Fruit fly (Drosophila melanogaster) whole organism, adult: ENCODE results near the gene PH4alphaNE1.

Experiments used
- CG11617 ChIP-seq: fragments of 200-800 bp; sonication (Bioruptor generic); optimal IDR thresholded peaks from 2 replicates; lab custom pipeline; 2017; ENCODE audit warnings: mild to moderate bottlenecking, missing biosample characterization, missing genetic modification reagents, missing genetic modification characterization
- CG12768 ChIP-seq: fragments of 200-800 bp; sonication (Bioruptor generic); optimal IDR thresholded peaks from 2 replicates; lab custom pipeline; 2017; ENCODE audit warnings: missing biosample characterization, missing genetic modification characterization, mild to moderate bottlenecking, moderate library complexity, missing genetic modification reagents
- CG14711 ChIP-seq: fragments of 200-800 bp; sonication (Bioruptor generic); optimal IDR thresholded peaks from 2 replicates; lab custom pipeline; 2018; ENCODE audit warnings: missing biosample characterization, mild to moderate bottlenecking, missing genetic modification characterization, moderate library complexity
- CG1620 ChIP-seq: fragments of 200-800 bp; sonication (Bioruptor generic); optimal IDR thresholded peaks from 2 replicates; lab custom pipeline; 2016; ENCODE audit warnings: missing biosample characterization, missing genetic modification characterization
- CG33017 ChIP-seq: fragments of 200-800 bp; sonication (Bioruptor generic); optimal IDR thresholded peaks from 2 replicates; lab custom pipeline; 2018; ENCODE audit warnings: missing biosample characterization, mild to moderate bottlenecking, missing genetic modification characterization, moderate library complexity
- CG5204 ChIP-seq: fragments of 200-800 bp; sonication (Bioruptor generic); optimal IDR thresholded peaks from 2 replicates; lab custom pipeline; 2016; ENCODE audit warnings: missing biosample characterization, missing genetic modification characterization
- CG7045 ChIP-seq: fragments of 200-800 bp; sonication (Bioruptor generic); optimal IDR thresholded peaks from 2 replicates; lab custom pipeline; 2017; ENCODE audit warnings: missing biosample characterization, mild to moderate bottlenecking, missing genetic modification characterization
- CG7101 ChIP-seq: fragments of 200-800 bp; sonication (Bioruptor generic); optimal IDR thresholded peaks from 2 replicates; lab custom pipeline; 2018; ENCODE audit warnings: missing biosample characterization, mild to moderate bottlenecking, missing genetic modification characterization, moderate library complexity
- Clk ChIP-seq: fragments of 200-800 bp; sonication (Bioruptor generic); optimal IDR thresholded peaks from 2 replicates; lab custom pipeline; 2017; ENCODE audit warnings: missing biosample characterization, missing genetic modification characterization
- Crg-1 ChIP-seq: fragments of 200-800 bp; sonication (Bioruptor generic); optimal IDR thresholded peaks from 2 replicates; lab custom pipeline; 2016; ENCODE audit warnings: missing biosample characterization, missing genetic modification characterization
- Hr96 ChIP-seq: fragments of 200-800 bp; sonication (Bioruptor generic); optimal IDR thresholded peaks from 2 replicates; lab custom pipeline; 2016; ENCODE audit warnings: missing biosample characterization, missing genetic modification characterization
- Mnt ChIP-seq: fragments of 200-800 bp; sonication (Bioruptor generic); optimal IDR thresholded peaks from 2 replicates; lab custom pipeline; 2016; ENCODE audit warnings: missing biosample characterization, mild to moderate bottlenecking, missing genetic modification characterization
- bab1 ChIP-seq: fragments of 200-800 bp; sonication (Bioruptor generic); optimal IDR thresholded peaks from 3 replicates; lab custom pipeline; 2019; ENCODE audit warnings: missing biosample characterization, mild to moderate bottlenecking, missing genetic modification characterization, moderate library complexity
- cic ChIP-seq: fragments of 200-800 bp; sonication (Bioruptor generic); optimal IDR thresholded peaks from 2 replicates; lab custom pipeline; 2017; ENCODE audit warnings: missing biosample characterization, mild to moderate bottlenecking, missing genetic modification characterization, moderate library complexity
- cnc ChIP-seq, 2 experiments: fragments of >200 bp; optimal IDR thresholded peaks; 2 replicates each; lab custom pipeline; 2017
- kay ChIP-seq: fragments of 200-800 bp; sonication (Bioruptor generic); peaks from one replicate; lab custom pipeline; 2016; ENCODE audit warnings: missing biosample characterization, missing genetic modification characterization, borderline replicate concordance
- ovo ChIP-seq: fragments of 200-800 bp; sonication (Bioruptor generic); optimal IDR thresholded peaks from 2 replicates; lab custom pipeline; 2016; ENCODE audit warnings: missing biosample characterization, missing genetic modification characterization
- pad ChIP-seq: fragments of 200-800 bp; sonication (Bioruptor generic); optimal IDR thresholded peaks from 3 replicates; lab custom pipeline; 2017; ENCODE audit warnings: missing biosample characterization, missing genetic modification characterization, mild to moderate bottlenecking, moderate library complexity, missing genetic modification reagents
- tj ChIP-seq: fragments of 200-800 bp; sonication (Bioruptor generic); optimal IDR thresholded peaks from 3 replicates; lab custom pipeline; 2017; ENCODE audit warnings: missing biosample characterization, mild to moderate bottlenecking, missing genetic modification characterization, moderate library complexity
- toe ChIP-seq: fragments of 200-800 bp; sonication (Bioruptor generic); optimal IDR thresholded peaks from 2 replicates; lab custom pipeline; 2016; ENCODE audit warnings: missing biosample characterization, missing genetic modification characterization

PH4alphaNE1 gene

dm6 chr3R:30466515-30466914, 33.6 kb downstream of the PH4alphaNE1 start:
- TF ChIP-seq CG14711 (tag; lab: Kevin White, UChicago), result no peak
- TF ChIP-seq CG12768 (GFP tag; lab: Kevin White, UChicago), result peak; percentile 54
- no peak for TF ChIP-seq CG1620 (GFP tag; lab: Kevin White, UChicago)
- TF ChIP-seq Mnt, result peak; percentile 14
- TF ChIP-seq cnc (optimal IDR thresholded peaks at IDR 0.05; lab: Kevin White, UChicago), result no peak
- no peak for TF ChIP-seq CG33017 (tag; lab: Kevin White, UChicago)
- no peak for TF ChIP-seq CG11617 (GFP tag; lab: Kevin White, UChicago)
- TF ChIP-seq cic (GFP tag; lab: Kevin White, UChicago), result peak; percentile 76

dm6 chr3R:30465775-30466494, 34.2 kb downstream of the PH4alphaNE1 start, which contains the start of gene PH4alphaEFB:
TSS of gene PH4alphaEFB (plus strand) at chr3R:30466050.
- TF ChIP-seq CG11617 (GFP tag; lab: Kevin White, UChicago) (peak; percentile 7), Mnt (peak; percentile 11), cnc (optimal IDR thresholded peaks at IDR 0.05; lab: Kevin White, UChicago) (no peak), toe (GFP tag; lab: Kevin White, UChicago) (no peak), bab1 (GFP tag; lab: Kevin White, UChicago) (peak; percentile 18), CG1620 (GFP tag; lab: Kevin White, UChicago) (no peak), CG33017 (tag; lab: Kevin White, UChicago) (no peak), pad (GFP tag; lab: Kevin White, UChicago) (no peak), CG7101 (no peak), tj (GFP tag; lab: Kevin White, UChicago) (peak; percentile 30), kay (GFP tag; lab: Kevin White, UChicago) (peak; percentile 74)

dm6 chr3R:30464244-30464643, 35.9 kb downstream of the PH4alphaNE1 start:
- TF ChIP-seq CG5204 (no peak), Crg-1 (no peak), toe (GFP tag; lab: Kevin White, UChicago) (no peak), CG1620 (GFP tag; lab: Kevin White, UChicago) (no peak), CG11617 (GFP tag; lab: Kevin White, UChicago) (no peak), CG12768 (GFP tag; lab: Kevin White, UChicago) (no peak), CG7045 (no peak), ovo (GFP tag; lab: Kevin White, UChicago) (no peak), tj (GFP tag; lab: Kevin White, UChicago) (no peak), CG7101 (no peak), pad (GFP tag; lab: Kevin White, UChicago) (no peak), CG14711 (tag; lab: Kevin White, UChicago) (no peak), CG33017 (tag; lab: Kevin White, UChicago) (no peak), cnc (optimal IDR thresholded peaks at IDR 0.05; lab: Kevin White, UChicago) (no peak), Hr96 (GFP tag; lab: Kevin White, UChicago) (no peak)

- no peak for TF ChIP-seq Clk (GFP tag; lab: Kevin White, UChicago)
- TF ChIP-seq cic (GFP tag; lab: Kevin White, UChicago), result no peak
- TF ChIP-seq tj (GFP tag; lab: Kevin White, UChicago), result no peak
- TF ChIP-seq cnc (optimal IDR thresholded peaks at IDR 0.05; lab: Kevin White, UChicago), result no peak
- no peak for TF ChIP-seq CG12768 (GFP tag; lab: Kevin White, UChicago)
- TF ChIP-seq ovo (GFP tag; lab: Kevin White, UChicago), result no peak
- no peak for TF ChIP-seq pad (GFP tag; lab: Kevin White, UChicago)
- no peak for TF ChIP-seq Mnt
- no peak for TF ChIP-seq CG5204
- no peak for TF ChIP-seq toe (GFP tag; lab: Kevin White, UChicago)
- TF ChIP-seq CG33017 (tag; lab: Kevin White, UChicago), result no peak
These were observed 38.4 kb downstream of the PH4alphaNE1 start for dm6 chr3R:30461608-30462243.

dm6 chr3R:30460187-30460586, 39.9 kb downstream of the PH4alphaNE1 start:
- TF ChIP-seq bab1 (GFP tag; lab: Kevin White, UChicago) (no peak), pad (GFP tag; lab: Kevin White, UChicago) (no peak), CG14711 (tag; lab: Kevin White, UChicago) (no peak), CG12768 (GFP tag; lab: Kevin White, UChicago) (no peak), CG11617 (GFP tag; lab: Kevin White, UChicago) (no peak), Crg-1 (no peak), CG7045 (no peak), Clk (GFP tag; lab: Kevin White, UChicago) (no peak), kay (GFP tag; lab: Kevin White, UChicago) (no peak), Mnt (no peak), tj (GFP tag; lab: Kevin White, UChicago) (no peak), Hr96 (GFP tag; lab: Kevin White, UChicago) (no peak), cic (GFP tag; lab: Kevin White, UChicago) (no peak), ovo (GFP tag; lab: Kevin White, UChicago) (no peak), CG7101 (no peak), CG5204 (no peak), toe (GFP tag; lab: Kevin White, UChicago) (no peak), cnc (optimal IDR thresholded peaks at IDR 0.05; lab: Kevin White, UChicago) (no peak)
